Comparison of ENCODE assay signal across 1 fruit fly cellular context in the genomic region with DNA sequence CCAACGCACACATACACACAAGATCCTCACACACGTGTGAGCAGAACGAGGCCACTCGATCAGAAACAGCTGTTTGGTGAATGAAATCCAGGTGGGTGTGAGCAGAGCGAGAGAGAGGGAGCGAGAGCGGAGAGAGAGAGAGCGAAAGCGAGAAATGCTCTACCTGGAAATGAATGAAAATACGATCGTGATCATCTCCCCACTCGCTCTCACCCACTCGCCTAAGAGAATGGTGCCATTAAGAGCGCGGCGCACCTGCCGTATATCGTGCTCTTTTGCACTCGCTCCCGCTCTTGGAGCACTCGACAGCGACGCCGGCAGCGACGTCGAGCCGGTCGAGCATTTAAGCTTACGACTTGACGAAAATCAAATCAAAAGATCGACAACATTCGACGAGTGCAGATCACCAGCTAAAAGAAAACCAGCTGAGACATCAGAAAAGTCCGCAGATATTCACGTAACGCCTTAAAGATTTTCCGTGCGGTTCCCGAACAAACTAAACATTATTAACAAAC.
TF ChIP-seq lines count a peak whose summit lies in the region.

Gene tal-1A, plus strand, starts transcription at position 374 of the 515 bp plus-strand sequence.
Gene tal-2A, plus strand, starts transcription at position 374 of the 515 bp plus-strand sequence.
Gene tal-3A, plus strand, starts transcription at position 374 of the 515 bp plus-strand sequence.
Gene tal-AA, plus strand, starts transcription at position 374 of the 515 bp plus-strand sequence.

TF ChIP-seq in whole organism, embryonic, 481 proteins besides CTCF, POLR2A, EP300 and RAD21 (continued from another document and continues in another):
- TF ChIP-seq Pdp1 (GFP tag; optimal IDR thresholded peaks at IDR 0.05; lab: Kevin White, UChicago) = peak in 1 of 2 experiments; percentile 75
- no peak for TF ChIP-seq CG33557 (GFP tag; optimal IDR thresholded peaks at IDR 0.05; lab: Kevin White, UChicago)
- TF ChIP-seq esg (GFP tag; conservative IDR thresholded peaks at IDR 0.05; lab: Robert Waterston, UW) = no peak
- TF ChIP-seq vnd (GFP tag; IDR thresholded peaks at IDR 0.05; lab: Robert Waterston, UW; ENCODE audit: partially characterized antibody) = no peak
- TF ChIP-seq CG4820 (GFP tag; optimal IDR thresholded peaks at IDR 0.05; lab: Kevin White, UChicago) = no peak
- TF ChIP-seq CG3726 (GFP tag; IDR thresholded peaks at IDR 0.05; lab: Robert Waterston, UW) = no peak
- no peak for TF ChIP-seq CG11723 (GFP tag; optimal IDR thresholded peaks at IDR 0.05; lab: Kevin White, UChicago)
- peak; percentile 98 for TF ChIP-seq CG3163 (GFP tag; optimal IDR thresholded peaks at IDR 0.05; lab: Kevin White, UChicago)
- TF ChIP-seq CG6272 (GFP tag; IDR thresholded peaks at IDR 0.05; lab: Robert Waterston, UW) = no peak
- TF ChIP-seq CG15514 (GFP tag; optimal IDR thresholded peaks at IDR 0.05; lab: Kevin White, UChicago) = peak; percentile 36
- no peak for TF ChIP-seq CG5245 (GFP tag; optimal IDR thresholded peaks at IDR 0.05; lab: Kevin White, UChicago)
- no peak for TF ChIP-seq hkb (optimal IDR thresholded peaks at IDR 0.05; lab: Kevin White, UChicago)
- peak; percentile 54 for TF ChIP-seq hkb (GFP tag; IDR thresholded peaks at IDR 0.05; lab: Robert Waterston, UW)
- no peak for TF ChIP-seq CG3995 (GFP tag; optimal IDR thresholded peaks at IDR 0.05; lab: Kevin White, UChicago)
- peak; percentile 51 for TF ChIP-seq CG6254 (GFP tag; optimal IDR thresholded peaks at IDR 0.05; lab: Kevin White, UChicago)
- no peak for TF ChIP-seq emc (GFP tag; optimal IDR thresholded peaks at IDR 0.05; lab: Kevin White, UChicago)
- no peak for TF ChIP-seq CG15073 (GFP tag; optimal IDR thresholded peaks at IDR 0.05; lab: Kevin White, UChicago)
- peak; percentile 54; the same call in 1 of the 3 replicates for TF ChIP-seq zfh1 (GFP tag; IDR thresholded peaks at IDR 0.05; lab: Robert Waterston, UW)
- TF ChIP-seq az2 (GFP tag; optimal IDR thresholded peaks at IDR 0.05; lab: Kevin White, UChicago) = no peak
- TF ChIP-seq CG17361 (GFP tag; IDR thresholded peaks at IDR 0.05; lab: Robert Waterston, UW) = no peak
- TF ChIP-seq wor (GFP tag; IDR thresholded peaks at IDR 0.05; lab: Robert Waterston, UW) = no peak
- TF ChIP-seq Abd-B (GFP tag; optimal IDR thresholded peaks at IDR 0.05; lab: Kevin White, UChicago) = no peak
- no peak for TF ChIP-seq Chrac-16 (GFP tag; optimal IDR thresholded peaks at IDR 0.05; lab: Kevin White, UChicago)
- no peak for TF ChIP-seq usp (GFP tag; optimal IDR thresholded peaks at IDR 0.05; lab: Kevin White, UChicago)
- no peak for TF ChIP-seq ash1 (GFP tag; optimal IDR thresholded peaks at IDR 0.05; lab: Kevin White, UChicago)
- no peak for TF ChIP-seq CG9817 (tag; optimal IDR thresholded peaks at IDR 0.05; lab: Kevin White, UChicago)
- peak; percentile 82 for TF ChIP-seq CG34224 (GFP tag; IDR thresholded peaks at IDR 0.05; lab: Robert Waterston, UW; ENCODE audit: partially characterized antibody)
- TF ChIP-seq CG4424 (GFP tag; optimal IDR thresholded peaks at IDR 0.05; lab: Kevin White, UChicago) = no peak
- TF ChIP-seq pum (GFP tag; optimal IDR thresholded peaks at IDR 0.05; lab: Kevin White, UChicago) = no peak
- TF ChIP-seq wdn (GFP tag; IDR thresholded peaks at IDR 0.05; lab: Robert Waterston, UW) = 0 out of 2 replicates have a peak, but pooled peaks have one; percentile 52
- TF ChIP-seq MTF-1 (GFP tag; optimal IDR thresholded peaks at IDR 0.05; lab: Kevin White, UChicago; ENCODE audit: borderline replicate concordance) = peak; percentile 7
- TF ChIP-seq p53 (GFP tag; optimal IDR thresholded peaks at IDR 0.05; lab: Kevin White, UChicago) = no peak
- TF ChIP-seq CG1603 (tag; optimal IDR thresholded peaks at IDR 0.05; lab: Kevin White, UChicago) = no peak
- no peak for TF ChIP-seq crc (GFP tag; optimal IDR thresholded peaks at IDR 0.05; lab: Kevin White, UChicago)
- no peak for TF ChIP-seq NC2β (GFP tag; optimal IDR thresholded peaks at IDR 0.05; lab: Kevin White, UChicago)
- TF ChIP-seq Nf-YB (GFP tag; optimal IDR thresholded peaks at IDR 0.05; lab: Kevin White, UChicago) = peak; percentile 90
- peak; percentile 65 for TF ChIP-seq CG17385 (GFP tag; optimal IDR thresholded peaks at IDR 0.05; lab: Kevin White, UChicago)
- no peak for TF ChIP-seq HmgZ (tag; optimal IDR thresholded peaks at IDR 0.05; lab: Kevin White, UChicago)
- TF ChIP-seq gcm2 (GFP tag; optimal IDR thresholded peaks at IDR 0.05; lab: Kevin White, UChicago) = no peak
- TF ChIP-seq CG17359 (tag; optimal IDR thresholded peaks at IDR 0.05; lab: Kevin White, UChicago) = no peak
- no peak for TF ChIP-seq CG11695 (GFP tag; IDR thresholded peaks at IDR 0.05; lab: Robert Waterston, UW)
- TF ChIP-seq bigmax (GFP tag; optimal IDR thresholded peaks at IDR 0.05; lab: Kevin White, UChicago) = no peak
- TF ChIP-seq MESR4 (GFP tag; optimal IDR thresholded peaks at IDR 0.05; lab: Kevin White, UChicago) = no peak
- no peak for TF ChIP-seq H15 (GFP tag; IDR thresholded peaks at IDR 0.05; lab: Robert Waterston, UW)
- no peak for TF ChIP-seq run (tag; optimal IDR thresholded peaks at IDR 0.05; lab: Kevin White, UChicago)
- no peak for TF ChIP-seq hb (GFP tag; IDR thresholded peaks at IDR 0.05; lab: Robert Waterston, UW; ENCODE audit: partially characterized antibody)
- no peak for TF ChIP-seq CG1792 (GFP tag; optimal IDR thresholded peaks at IDR 0.05; lab: Kevin White, UChicago)
- TF ChIP-seq CG2129 (GFP tag; IDR thresholded peaks at IDR 0.05; lab: Robert Waterston, UW; ENCODE audit: partially characterized antibody) = 0 out of 2 replicates have a peak, but pooled peaks have one; percentile 22
- no peak for TF ChIP-seq ase (GFP tag; IDR thresholded peaks at IDR 0.05; lab: Robert Waterston, UW)
- TF ChIP-seq CG1602 (GFP tag; optimal IDR thresholded peaks at IDR 0.05; lab: Kevin White, UChicago) = no peak
- TF ChIP-seq CG33213 (GFP tag; optimal IDR thresholded peaks at IDR 0.05; lab: Kevin White, UChicago) = no peak
- TF ChIP-seq CG7556 (GFP tag; optimal IDR thresholded peaks at IDR 0.05; lab: Kevin White, UChicago) = no peak
- no peak for TF ChIP-seq CG6854 (GFP tag; optimal IDR thresholded peaks at IDR 0.05; lab: Kevin White, UChicago)
- peak; percentile 30 for TF ChIP-seq Vsx1 (GFP tag; optimal IDR thresholded peaks at IDR 0.05; lab: Kevin White, UChicago)
- no peak for TF ChIP-seq CG12744 (GFP tag; optimal IDR thresholded peaks at IDR 0.05; lab: Kevin White, UChicago)
- no peak for TF ChIP-seq dysf (GFP tag; IDR thresholded peaks at IDR 0.05; lab: Robert Waterston, UW)
- no peak for TF ChIP-seq CG30403 (GFP tag; optimal IDR thresholded peaks at IDR 0.05; lab: Kevin White, UChicago)
- no peak for TF ChIP-seq jing (GFP tag; optimal IDR thresholded peaks at IDR 0.05; lab: Kevin White, UChicago)
- TF ChIP-seq crp (GFP tag; optimal IDR thresholded peaks at IDR 0.05; lab: Kevin White, UChicago) = peak in 1 of 2 experiments; percentile 73
- TF ChIP-seq CG9876 (GFP tag; optimal IDR thresholded peaks at IDR 0.05; lab: Kevin White, UChicago) = no peak
- no peak for TF ChIP-seq CG10267 (tag; optimal IDR thresholded peaks at IDR 0.05; lab: Kevin White, UChicago)
- TF ChIP-seq CG14014 (GFP tag; IDR thresholded peaks at IDR 0.05; lab: Robert Waterston, UW) = peak; percentile 30; the same call in 1 of the 2 replicates
- no peak for TF ChIP-seq dan (GFP tag; IDR thresholded peaks at IDR 0.05; lab: Robert Waterston, UW)
- no peak for TF ChIP-seq gfzf (GFP tag; optimal IDR thresholded peaks at IDR 0.05; lab: Kevin White, UChicago)
- 0 out of 2 replicates have a peak, but pooled peaks have one; percentile 10 for TF ChIP-seq CG17328 (GFP tag; IDR thresholded peaks at IDR 0.05; lab: Robert Waterston, UW)
- no peak for TF ChIP-seq CG3838 (GFP tag; optimal IDR thresholded peaks at IDR 0.05; lab: Kevin White, UChicago)
- no peak for TF ChIP-seq ham (GFP tag; IDR thresholded peaks at IDR 0.05; lab: Robert Waterston, UW)
- TF ChIP-seq CG2875 (GFP tag; optimal IDR thresholded peaks at IDR 0.05; lab: Kevin White, UChicago) = no peak
- peak; percentile 19 for TF ChIP-seq CG12299 (tag; optimal IDR thresholded peaks at IDR 0.05; lab: Kevin White, UChicago)
- TF ChIP-seq Hey (tag; optimal IDR thresholded peaks at IDR 0.05; lab: Kevin White, UChicago) = no peak
- no peak for TF ChIP-seq CG4404 (GFP tag; IDR thresholded peaks at IDR 0.05; lab: Robert Waterston, UW)
- TF ChIP-seq CG10431 (GFP tag; optimal IDR thresholded peaks at IDR 0.05; lab: Kevin White, UChicago) = peak; percentile 41
- TF ChIP-seq lbe (GFP tag; optimal IDR thresholded peaks at IDR 0.05; lab: Kevin White, UChicago) = peak; percentile 87
- no peak for TF ChIP-seq stwl (tag; optimal IDR thresholded peaks at IDR 0.05; lab: Kevin White, UChicago)
- no peak for TF ChIP-seq CG10209 (GFP tag; optimal IDR thresholded peaks at IDR 0.05; lab: Kevin White, UChicago)
- TF ChIP-seq B-H2 (GFP tag; optimal IDR thresholded peaks at IDR 0.05; lab: Kevin White, UChicago) = no peak
- no peak for TF ChIP-seq Lpt (GFP tag; optimal IDR thresholded peaks at IDR 0.05; lab: Kevin White, UChicago)
- TF ChIP-seq CG10565 (GFP tag; optimal IDR thresholded peaks at IDR 0.05; lab: Kevin White, UChicago) = no peak
- TF ChIP-seq lab (GFP tag; optimal IDR thresholded peaks at IDR 0.05; lab: Kevin White, UChicago) = peak; percentile 41
- no peak for TF ChIP-seq CG1233 (GFP tag; optimal IDR thresholded peaks at IDR 0.05; lab: Kevin White, UChicago)
- TF ChIP-seq Oaz (GFP tag; IDR thresholded peaks at IDR 0.05; lab: Robert Waterston, UW) = no peak
- TF ChIP-seq dimm (GFP tag; IDR thresholded peaks at IDR 0.05; lab: Robert Waterston, UW) = no peak
- TF ChIP-seq danr (GFP tag; IDR thresholded peaks at IDR 0.05; lab: Robert Waterston, UW) = no peak
- no peak for TF ChIP-seq pb (GFP tag; optimal IDR thresholded peaks at IDR 0.05; lab: Kevin White, UChicago)
- peak; percentile 88 for TF ChIP-seq zen2 (GFP tag; IDR thresholded peaks at IDR 0.05; lab: Robert Waterston, UW; ENCODE audit: partially characterized antibody)
- TF ChIP-seq trh (GFP tag; optimal IDR thresholded peaks at IDR 0.05; lab: Kevin White, UChicago) = no peak
- no peak for TF ChIP-seq Lim3 (GFP tag; IDR thresholded peaks at IDR 0.05; lab: Robert Waterston, UW)
- no peak for TF ChIP-seq CG16779 (GFP tag; IDR thresholded peaks at IDR 0.05; lab: Robert Waterston, UW)
- TF ChIP-seq CG15011 (GFP tag; optimal IDR thresholded peaks at IDR 0.05; lab: Kevin White, UChicago) = no peak
- TF ChIP-seq Atf6 (GFP tag; IDR thresholded peaks at IDR 0.05; lab: Robert Waterston, UW) = peak; percentile 55
- no peak for TF ChIP-seq phol (tag; optimal IDR thresholded peaks at IDR 0.05; lab: Kevin White, UChicago)
- 0 out of 2 replicates have a peak, but pooled peaks have one; percentile 32 for TF ChIP-seq sens-2 (GFP tag; IDR thresholded peaks at IDR 0.05; lab: Robert Waterston, UW)
- peak; percentile 15 for TF ChIP-seq Antp (GFP tag; optimal IDR thresholded peaks at IDR 0.05; lab: Kevin White, UChicago)
- TF ChIP-seq Camta (GFP tag; optimal IDR thresholded peaks at IDR 0.05; lab: Kevin White, UChicago) = no peak
- TF ChIP-seq CG8478 (optimal IDR thresholded peaks at IDR 0.05; lab: Kevin White, UChicago) = no peak
- TF ChIP-seq CG42726 (GFP tag; IDR thresholded peaks at IDR 0.05; lab: Robert Waterston, UW; ENCODE audit: partially characterized antibody) = no peak
- peak; percentile 44 for TF ChIP-seq Ets65A (GFP tag; lab: Kevin White, UChicago)
- TF ChIP-seq CG7963 (GFP tag; IDR thresholded peaks at IDR 0.05; lab: Robert Waterston, UW; ENCODE audit: partially characterized antibody) = no peak
- no peak for TF ChIP-seq ERR (GFP tag; optimal IDR thresholded peaks at IDR 0.05; lab: Kevin White, UChicago)
- TF ChIP-seq tin (GFP tag; optimal IDR thresholded peaks at IDR 0.05; lab: Kevin White, UChicago) = no peak
- no peak for TF ChIP-seq zen (tag; optimal IDR thresholded peaks at IDR 0.05; lab: Kevin White, UChicago)
- no peak for TF ChIP-seq NfI (GFP tag; optimal IDR thresholded peaks at IDR 0.05; lab: Kevin White, UChicago)
- TF ChIP-seq Drgx (GFP tag; IDR thresholded peaks at IDR 0.05; lab: Robert Waterston, UW) = peak; percentile 44; the same call in 1 of the 2 replicates
- no peak for TF ChIP-seq schlank (tag; optimal IDR thresholded peaks at IDR 0.05; lab: Kevin White, UChicago)
- no peak for TF ChIP-seq inv (GFP tag; IDR thresholded peaks at IDR 0.05; lab: Robert Waterston, UW; ENCODE audit: partially characterized antibody)
- no peak for TF ChIP-seq pita (GFP tag; optimal IDR thresholded peaks at IDR 0.05; lab: Kevin White, UChicago)
- TF ChIP-seq nom (GFP tag; optimal IDR thresholded peaks at IDR 0.05; lab: Kevin White, UChicago) = peak; percentile 55
- no peak for TF ChIP-seq nmo (GFP tag; optimal IDR thresholded peaks at IDR 0.05; lab: Kevin White, UChicago)
- peak; percentile 60 for TF ChIP-seq NC2α (GFP tag; optimal IDR thresholded peaks at IDR 0.05; lab: Kevin White, UChicago)
- TF ChIP-seq zfh2 (GFP tag; optimal IDR thresholded peaks at IDR 0.05; lab: Kevin White, UChicago) = no peak
- TF ChIP-seq CG9609 (GFP tag; optimal IDR thresholded peaks at IDR 0.05; lab: Kevin White, UChicago) = no peak
- TF ChIP-seq otp (GFP tag; IDR thresholded peaks at IDR 0.05; lab: Robert Waterston, UW) = peak; percentile 65; the same call in 1 of the 3 replicates
- no peak for TF ChIP-seq sisA (GFP tag; IDR thresholded peaks at IDR 0.05; lab: Robert Waterston, UW)
- TF ChIP-seq CG3281 (GFP tag; optimal IDR thresholded peaks at IDR 0.05; lab: Kevin White, UChicago) = no peak
- TF ChIP-seq dati (GFP tag; IDR thresholded peaks at IDR 0.05; lab: Robert Waterston, UW) = no peak
- TF ChIP-seq Mrtf (GFP tag; IDR thresholded peaks at IDR 0.05; lab: Robert Waterston, UW) = no peak
- no peak for TF ChIP-seq Doc2 (GFP tag; IDR thresholded peaks at IDR 0.05; lab: Robert Waterston, UW)
- TF ChIP-seq CG7839 (tag; optimal IDR thresholded peaks at IDR 0.05; lab: Kevin White, UChicago) = no peak
- no peak for TF ChIP-seq trem (tag; optimal IDR thresholded peaks at IDR 0.05; lab: Kevin White, UChicago)
- TF ChIP-seq CG18476 (GFP tag; optimal IDR thresholded peaks at IDR 0.05; lab: Kevin White, UChicago) = no peak
- no peak for TF ChIP-seq Dfd (GFP tag; optimal IDR thresholded peaks at IDR 0.05; lab: Kevin White, UChicago)
- peak; percentile 47 for TF ChIP-seq mirr (GFP tag; optimal IDR thresholded peaks at IDR 0.05; lab: Kevin White, UChicago)
- 0 out of 2 replicates have a peak, but pooled peaks have one; percentile 30 for TF ChIP-seq unc-4 (GFP tag; IDR thresholded peaks at IDR 0.05; lab: Robert Waterston, UW; ENCODE audit: partially characterized antibody)
- TF ChIP-seq MBD-R2 (GFP tag; IDR thresholded peaks at IDR 0.05; lab: Robert Waterston, UW) = no peak
- no peak for TF ChIP-seq jumu (GFP tag; optimal IDR thresholded peaks at IDR 0.05; lab: Kevin White, UChicago)
- TF ChIP-seq croc (GFP tag; conservative IDR thresholded peaks at IDR 0.05; lab: Robert Waterston, UW) = no peak
- TF ChIP-seq nerfin-1 (tag; optimal IDR thresholded peaks at IDR 0.05; lab: Kevin White, UChicago) = no peak
